Worm (Caenorhabditis elegans) whole organism, L4/young adult: ENCODE results near the gene F14H8.5.
"Not testable (repeated sequence)": the region's sequence is repeated elsewhere in the genome, so short reads cannot be mapped to it uniquely, and the experiment has no call there.

Experiments
- W03F9.2 ChIP-seq: fragments of 150-350 bp; optimal IDR thresholded peaks from 2 replicates; lab custom pipeline; 2014; ENCODE audit warnings: missing biosample characterization, missing genetic modification characterization
- dao-5 ChIP-seq: sonication (generic microtip); optimal IDR thresholded peaks from 2 replicates; lab custom pipeline; 2016; ENCODE audit warnings: missing genotype, missing genetic modification characterization, moderate library complexity, missing compliant biosample characterization
- him-1 ChIP-seq: sonication (generic microtip); optimal IDR thresholded peaks from 2 replicates; lab custom pipeline; 2016; ENCODE audit warnings: missing genotype, missing genetic modification reagents, missing genetic modification characterization, missing compliant biosample characterization

The F14H8.5 gene

ce11 chrV:15002184-15002690, 18.6 kb upstream of the F14H8.5 start, which contains the start of the genes fib-1 and mut-15:
Gene fib-1 (minus strand): TSS chrV:15002223.
Gene mut-15 (plus strand): TSS chrV:15002543.
- peak; percentile 90 for TF ChIP-seq W03F9.2 (tag; lab: Kevin White, UChicago)
- TF ChIP-seq dao-5 (tag; lab: Kevin White, UChicago), result no peak
- peak; percentile 55 for TF ChIP-seq him-1 (tag; lab: Kevin White, UChicago)

- TF ChIP-seq W03F9.2 (tag; lab: Kevin White, UChicago), result no peak
- no peak for TF ChIP-seq dao-5 (tag; lab: Kevin White, UChicago)
- TF ChIP-seq him-1 (tag; lab: Kevin White, UChicago), result no peak
These were observed 16.0 kb upstream of the F14H8.5 start, which contains the start of gene hrde-2 for ce11 chrV:15004800-15005199. Gene hrde-2 (plus strand): TSS chrV:15005100.

- TF ChIP-seq him-1 (tag; lab: Kevin White, UChicago), result no peak
- TF ChIP-seq dao-5 (tag; lab: Kevin White, UChicago), result no peak
- no peak for TF ChIP-seq W03F9.2 (tag; lab: Kevin White, UChicago)
These were observed 9.3 kb upstream of the F14H8.5 start, which contains the start of gene nmr-2 for ce11 chrV:15011560-15011959. Gene nmr-2 (minus strand): TSS chrV:15011660.

- TF ChIP-seq W03F9.2 (tag; lab: Kevin White, UChicago), result no peak
- TF ChIP-seq dao-5 (tag; lab: Kevin White, UChicago), result no peak
- no peak for TF ChIP-seq him-1 (tag; lab: Kevin White, UChicago)
These were observed 8.1 kb upstream of the F14H8.5 start for ce11 chrV:15012542-15013301.

ce11 chrV:15013328-15013727, 7.5 kb upstream of the F14H8.5 start:
- TF ChIP-seq dao-5 (tag; lab: Kevin White, UChicago), result no peak
- TF ChIP-seq him-1 (tag; lab: Kevin White, UChicago), result no peak
- TF ChIP-seq W03F9.2 (tag; lab: Kevin White, UChicago), result no peak

ce11 chrV:15014164-15014563, 6.7 kb upstream of the F14H8.5 start, which contains the start of gene obr-2:
Gene obr-2 (minus strand): TSS chrV:15014264.
- TF ChIP-seq him-1 (tag; lab: Kevin White, UChicago) (no peak), dao-5 (tag; lab: Kevin White, UChicago) (no peak), W03F9.2 (tag; lab: Kevin White, UChicago) (no peak)

ce11 chrV:15015799-15016198, 5.0 kb upstream of the F14H8.5 start:
- TF ChIP-seq him-1 (tag; lab: Kevin White, UChicago) (no peak), W03F9.2 (tag; lab: Kevin White, UChicago) (no peak), dao-5 (tag; lab: Kevin White, UChicago) (no peak)

- TF ChIP-seq dao-5 (tag; lab: Kevin White, UChicago) (no peak), him-1 (tag; lab: Kevin White, UChicago) (no peak), W03F9.2 (tag; lab: Kevin White, UChicago) (no peak)
These were observed 3.9 kb upstream of the F14H8.5 start for ce11 chrV:15016795-15017429.

- TF ChIP-seq dao-5 (tag; lab: Kevin White, UChicago) (no peak), W03F9.2 (tag; lab: Kevin White, UChicago) (no peak), him-1 (tag; lab: Kevin White, UChicago) (no peak)
These were observed 603 bp upstream of the F14H8.5 start, which contains the start of gene F14H8.2 for ce11 chrV:15020229-15020628. Gene F14H8.2 (minus strand): TSS chrV:15020329.

ce11 chrV:15023544-15023943, 2.7 kb downstream of the F14H8.5 start, which contains the start of gene F14H8.4:
Gene F14H8.4 (plus strand): TSS chrV:15023844.
- no peak for TF ChIP-seq him-1 (tag; lab: Kevin White, UChicago)
- no peak for TF ChIP-seq W03F9.2 (tag; lab: Kevin White, UChicago)
- TF ChIP-seq dao-5 (tag; lab: Kevin White, UChicago), result no peak

ce11 chrV:15028896-15029519, 8.2 kb downstream of the F14H8.5 start, which contains the start of gene F14H8.8:
Gene F14H8.8 (plus strand): TSS chrV:15029469.
- TF ChIP-seq W03F9.2 (tag; lab: Kevin White, UChicago), result no peak
- TF ChIP-seq him-1 (tag; lab: Kevin White, UChicago), result no peak
- TF ChIP-seq dao-5 (tag; lab: Kevin White, UChicago), result no peak

ce11 chrV:15031373-15031772, 10.5 kb downstream of the F14H8.5 start, which contains the start of gene cng-1:
Gene cng-1 (minus strand): TSS chrV:15031473.
- TF ChIP-seq dao-5, W03F9.2, him-1 (tag; lab: Kevin White, UChicago): not testable (repeated sequence)
